Fruit fly (Drosophila melanogaster): ENCODE results near the gene CG4678.

- TF ChIP-seq psq (optimal IDR thresholded peaks at IDR 0.05) (no peak), CG8478 (optimal IDR thresholded peaks at IDR 0.05) (no peak), usp (GFP tag; optimal IDR thresholded peaks at IDR 0.05) (no peak), pan (optimal IDR thresholded peaks at IDR 0.05) (no peak)
Observed at dm6 chrX:16692325-16692724, 3.6 kb upstream of the CG4678 start.

Measured in whole organism.